Worm (Caenorhabditis elegans): Measurements from ENCODE around the gene clec-172.

- no peak for TF ChIP-seq fax-1 (tag; optimal IDR thresholded peaks at IDR 0.05)
- no peak for TF ChIP-seq hlh-6 (tag; optimal IDR thresholded peaks at IDR 0.05)
- no peak for TF ChIP-seq sdc-2 (tag; optimal IDR thresholded peaks at IDR 0.05)
- no peak for TF ChIP-seq ceh-24 (tag; optimal IDR thresholded peaks at IDR 0.05)
- no peak for TF ChIP-seq pha-2 (tag; optimal IDR thresholded peaks at IDR 0.05)
- TF ChIP-seq pqm-1 (tag; optimal IDR thresholded peaks at IDR 0.05): no peak
- TF ChIP-seq ama-1 (optimal IDR thresholded peaks at IDR 0.05): no peak
- TF ChIP-seq nfya-1 (tag; optimal IDR thresholded peaks at IDR 0.05): no peak
- no peak for TF ChIP-seq Y22D7AL.16 (tag; optimal IDR thresholded peaks at IDR 0.05)
- TF ChIP-seq ref-2 (tag; optimal IDR thresholded peaks at IDR 0.05): no peak
- TF ChIP-seq C38D4.7 (GFP tag; optimal IDR thresholded peaks at IDR 0.05): no peak
- no peak for TF ChIP-seq che-1 (tag; optimal IDR thresholded peaks at IDR 0.05)
Observed at ce11 chrIV:1553195-1553918, 36.9 kb upstream of the clec-172 start, which contains the start of gene C34H4.2.

All from whole organism, late embryonic.